Fruit fly (Drosophila melanogaster) whole organism, embryonic: ENCODE data around the gene AIMP2.

Experiments
- BtbVII ChIP-seq: fragments of 200-800 bp; sonication (Bioruptor generic); optimal IDR thresholded peaks from 3 replicates; lab custom pipeline; 2017; ENCODE audit warnings: missing biosample characterization, mild to moderate bottlenecking, missing genetic modification characterization
- CG1024 ChIP-seq: fragments of 200-800 bp; sonication (Bioruptor generic); IDR thresholded peaks from 2 replicates; pipeline ENCODE4 v1.3.6; 2022; ENCODE audit warnings: missing biosample characterization, missing genetic modification characterization
- CG10654 ChIP-seq: fragments of 200-800 bp; sonication (Bioruptor generic); optimal IDR thresholded peaks from 2 replicates; lab custom pipeline; 2016; ENCODE audit warnings: missing biosample characterization, missing genetic modification characterization
- CG12744 ChIP-seq: fragments of 200-800 bp; sonication (Bioruptor generic); optimal IDR thresholded peaks from 2 replicates; lab custom pipeline; 2016; ENCODE audit warnings: missing biosample characterization, missing genetic modification characterization
- CG14441 ChIP-seq: fragments of 200-800 bp; sonication (Bioruptor generic); IDR thresholded peaks from 2 replicates; pipeline ENCODE4 v1.3.6; 2022; ENCODE audit warnings: missing biosample characterization, missing genetic modification characterization
- CG14710 ChIP-seq: fragments of 200-800 bp; sonication (Bioruptor generic); optimal IDR thresholded peaks from 3 replicates; lab custom pipeline; 2019; ENCODE audit warnings: missing biosample characterization, mild to moderate bottlenecking, missing genetic modification characterization, moderate library complexity
- CG17359 ChIP-seq: fragments of 200-800 bp; sonication (Bioruptor generic); optimal IDR thresholded peaks from 3 replicates; lab custom pipeline; 2018; ENCODE audit warnings: missing biosample characterization, mild to moderate bottlenecking, missing genetic modification characterization, moderate library complexity
- CG30431 ChIP-seq: fragments of 200-800 bp; sonication (Bioruptor generic); optimal IDR thresholded peaks from 2 replicates; lab custom pipeline; 2017; ENCODE audit warnings: missing biosample characterization, missing genetic modification characterization
- CG3407 ChIP-seq: fragments of 200-800 bp; sonication (Bioruptor generic); optimal IDR thresholded peaks from 2 replicates; lab custom pipeline; 2018; ENCODE audit warnings: missing biosample characterization, mild to moderate bottlenecking, missing genetic modification characterization
- CG4328 ChIP-seq: fragments of 200-800 bp; sonication (Bioruptor generic); optimal IDR thresholded peaks from 3 replicates; lab custom pipeline; 2017; ENCODE audit warnings: missing biosample characterization, missing genetic modification reagents, missing genetic modification characterization
- CG43689 ChIP-seq: fragments of 200-800 bp; sonication (Bioruptor generic); IDR thresholded peaks from 2 replicates; pipeline ENCODE4 v1.3.6; 2022; ENCODE audit warnings: missing biosample characterization, missing genetic modification characterization
- CG5180 ChIP-seq: fragments of 200-800 bp; sonication (Bioruptor generic); optimal IDR thresholded peaks from 3 replicates; lab custom pipeline; 2017; ENCODE audit warnings: missing biosample characterization, missing genetic modification characterization, mild to moderate bottlenecking, moderate library complexity, missing genetic modification reagents
- CG9609 ChIP-seq: fragments of 200-800 bp; sonication (Bioruptor generic); optimal IDR thresholded peaks from 3 replicates; lab custom pipeline; 2016; ENCODE audit warnings: missing biosample characterization, missing genetic modification characterization
- D ChIP-seq, 2 experiments: fragments of 200-800 bp in 1 of 2; fragments of >200 bp in 1 of 2; sonication (Bioruptor generic) in 1 of 2; optimal IDR thresholded peaks; 2 replicates in 1 of 2; 3 replicates in 1 of 2; lab custom pipeline; 2017; ENCODE audit warnings: mild to moderate bottlenecking in 1 of 2, missing biosample characterization in 1 of 2, missing genetic modification characterization in 1 of 2, missing genetic modification reagents in 1 of 2
- D19A ChIP-seq: fragments of 200-800 bp; optimal IDR thresholded peaks from 3 replicates; lab custom pipeline; 2019; ENCODE audit warnings: missing biosample characterization, mild to moderate bottlenecking, missing genetic modification characterization, moderate library complexity
- Fer3 ChIP-seq: fragments of 200-800 bp; sonication (Bioruptor generic); optimal IDR thresholded peaks from 2 replicates; lab custom pipeline; 2018; ENCODE audit warnings: missing biosample characterization, mild to moderate bottlenecking, missing genetic modification characterization, moderate library complexity
- HHEX ChIP-seq: fragments of 200-800 bp; sonication (Bioruptor generic); optimal IDR thresholded peaks from 3 replicates; lab custom pipeline; 2017; ENCODE audit warnings: missing biosample characterization, mild to moderate bottlenecking, missing genetic modification characterization, missing genetic modification reagents
- Hr3 ChIP-seq: fragments of 200-800 bp; sonication (Bioruptor generic); optimal IDR thresholded peaks from 3 replicates; lab custom pipeline; 2016; ENCODE audit warnings: missing biosample characterization, missing genetic modification characterization
- Lpt ChIP-seq: fragments of >200 bp; optimal IDR thresholded peaks from 2 replicates; lab custom pipeline; 2018; ENCODE audit warnings: missing biosample characterization, missing genetic modification characterization
- Nf-YA ChIP-seq: fragments of 200-800 bp; sonication (Bioruptor generic); IDR thresholded peaks from 2 replicates; pipeline ENCODE4 v1.3.6; 2022; ENCODE audit warnings: missing biosample characterization, missing genetic modification characterization
- Optix ChIP-seq: fragments of 200-800 bp; sonication (Bioruptor generic); IDR thresholded peaks from 3 replicates; pipeline ENCODE4 v1.3.6; 2022; ENCODE audit warnings: missing biosample characterization, missing genetic modification characterization
- Poxn ChIP-seq: fragments of 200-800 bp; sonication (Bioruptor generic); IDR thresholded peaks from 2 replicates; pipeline ENCODE4 v1.3.6; 2022; ENCODE audit warnings: missing biosample characterization, missing genetic modification characterization
- Ravus ChIP-seq: fragments of 200-800 bp; sonication (Bioruptor generic); IDR thresholded peaks from 2 replicates; pipeline ENCODE4 v1.3.6; 2022; ENCODE audit warnings: missing biosample characterization, missing genetic modification characterization
- TFAM ChIP-seq: fragments of 200-800 bp; sonication (Bioruptor generic); optimal IDR thresholded peaks from 2 replicates; lab custom pipeline; 2017; ENCODE audit warnings: missing biosample characterization, missing genetic modification characterization, inconsistent platforms
- Taf1 ChIP-seq: fragments of 200-800 bp; sonication (Bioruptor generic); IDR thresholded peaks from 2 replicates; pipeline ENCODE4 v1.3.6; 2022; ENCODE audit warnings: missing biosample characterization, missing genetic modification characterization
- Xrp1 ChIP-seq: fragments of 200-800 bp; sonication (Bioruptor generic); IDR thresholded peaks from 2 replicates; pipeline ENCODE4 v1.3.6; 2022; ENCODE audit warnings: missing biosample characterization, missing genetic modification characterization
- abd-A ChIP-seq: fragments of 200-800 bp; sonication (Bioruptor generic); optimal IDR thresholded peaks from 3 replicates; lab custom pipeline; 2019; ENCODE audit warnings: missing biosample characterization, mild to moderate bottlenecking, missing genetic modification characterization, moderate library complexity
- az2 ChIP-seq: fragments of 200-800 bp; sonication (Bioruptor generic); optimal IDR thresholded peaks from 3 replicates; lab custom pipeline; 2016; ENCODE audit warnings: missing biosample characterization, missing genetic modification characterization
- bbx ChIP-seq: fragments of 200-800 bp; sonication (Bioruptor generic); IDR thresholded peaks from 2 replicates; pipeline ENCODE4 v1.3.6; 2022; ENCODE audit warnings: missing biosample characterization, missing genetic modification characterization; ENCODE audit not compliant: partially characterized antibody
- chm ChIP-seq: fragments of 200-800 bp; sonication (Bioruptor generic); IDR thresholded peaks from 2 replicates; pipeline ENCODE4 v1.3.6; 2022; ENCODE audit warnings: missing biosample characterization, missing genetic modification characterization
- chn ChIP-seq: fragments of 200-800 bp; sonication (Bioruptor generic); optimal IDR thresholded peaks from 2 replicates; lab custom pipeline; 2016; ENCODE audit warnings: missing biosample characterization, missing genetic modification characterization
- corto ChIP-seq: fragments of 200-800 bp; sonication (Bioruptor generic); optimal IDR thresholded peaks from 2 replicates; lab custom pipeline; 2016; ENCODE audit warnings: missing biosample characterization, mild to moderate bottlenecking, missing genetic modification characterization, moderate library complexity
- cwo ChIP-seq: fragments of 200-800 bp; sonication (Bioruptor generic); optimal IDR thresholded peaks from 3 replicates; lab custom pipeline; 2017; ENCODE audit warnings: missing biosample characterization, missing genetic modification characterization, mild to moderate bottlenecking, moderate library complexity, missing genetic modification reagents
- dati ChIP-seq: fragments of 200-800 bp; sonication (Bioruptor generic); IDR thresholded peaks from 2 replicates; pipeline ENCODE4 v1.3.6; 2022; ENCODE audit warnings: missing biosample characterization, missing genetic modification characterization
- emc ChIP-seq: fragments of 200-800 bp; sonication (Bioruptor generic); optimal IDR thresholded peaks from 2 replicates; lab custom pipeline; 2016; ENCODE audit warnings: missing biosample characterization, missing genetic modification characterization
- en ChIP-seq: fragments of 200-800 bp; sonication (Bioruptor generic); optimal IDR thresholded peaks from 2 replicates; lab custom pipeline; 2016; ENCODE audit warnings: missing biosample characterization, missing genetic modification characterization
- gcm2 ChIP-seq: fragments of 200-800 bp; sonication (Bioruptor generic); optimal IDR thresholded peaks from 2 replicates; lab custom pipeline; 2016; ENCODE audit warnings: missing biosample characterization, missing genetic modification characterization
- gro ChIP-seq: fragments of 200-800 bp; sonication (Bioruptor generic); optimal IDR thresholded peaks from 2 replicates; lab custom pipeline; 2016; ENCODE audit warnings: missing biosample characterization, missing genetic modification characterization
- kay ChIP-seq: fragments of 200-800 bp; sonication (Bioruptor generic); optimal IDR thresholded peaks from 2 replicates; lab custom pipeline; 2016; ENCODE audit warnings: missing biosample characterization, missing genetic modification characterization
- mirr ChIP-seq: fragments of 200-800 bp; sonication (Bioruptor generic); optimal IDR thresholded peaks from 3 replicates; lab custom pipeline; 2018; ENCODE audit warnings: missing biosample characterization, mild to moderate bottlenecking, missing genetic modification characterization
- nmo ChIP-seq: fragments of 200-800 bp; sonication (Bioruptor generic); optimal IDR thresholded peaks from 2 replicates; lab custom pipeline; 2018; ENCODE audit warnings: missing biosample characterization, mild to moderate bottlenecking, missing genetic modification characterization, moderate library complexity
- odd ChIP-seq: fragments of 200-800 bp; sonication (Bioruptor generic); optimal IDR thresholded peaks from 2 replicates; lab custom pipeline; 2017; ENCODE audit warnings: missing biosample characterization, mild to moderate bottlenecking, missing genetic modification characterization
- onecut ChIP-seq: fragments of 200-800 bp; sonication (Bioruptor generic); IDR thresholded peaks from 2 replicates; pipeline ENCODE4 v1.3.6; 2022; ENCODE audit warnings: missing biosample characterization, missing genetic modification characterization
- peb ChIP-seq: fragments of 200-800 bp; sonication (Bioruptor generic); IDR thresholded peaks from 2 replicates; pipeline ENCODE4 v1.3.6; 2022; ENCODE audit warnings: missing biosample characterization, missing genetic modification characterization
- repo ChIP-seq: fragments of 200-800 bp; sonication (Bioruptor generic); optimal IDR thresholded peaks from 2 replicates; lab custom pipeline; 2016; ENCODE audit warnings: missing biosample characterization, missing genetic modification characterization
- sd ChIP-seq: fragments of 200-800 bp; sonication (Bioruptor generic); optimal IDR thresholded peaks from 3 replicates; lab custom pipeline; 2018; ENCODE audit warnings: missing biosample characterization, mild to moderate bottlenecking, missing genetic modification characterization, moderate library complexity
- sob ChIP-seq: fragments of 200-800 bp; sonication (Bioruptor generic); IDR thresholded peaks from 2 replicates; pipeline ENCODE4 v1.3.6; 2022; ENCODE audit warnings: missing biosample characterization, missing genetic modification characterization
- tup ChIP-seq: fragments of 200-800 bp; sonication (Bioruptor generic); optimal IDR thresholded peaks from 2 replicates; lab custom pipeline; 2016; ENCODE audit warnings: missing biosample characterization, mild to moderate bottlenecking, missing genetic modification characterization, moderate library complexity
- wek ChIP-seq: fragments of 200-800 bp; sonication (Bioruptor generic); optimal IDR thresholded peaks from 3 replicates; lab custom pipeline; 2018; ENCODE audit warnings: missing biosample characterization, mild to moderate bottlenecking, missing genetic modification characterization, moderate library complexity
- z ChIP-seq: fragments of 200-800 bp; sonication (Bioruptor generic); IDR thresholded peaks from 3 replicates; pipeline ENCODE4 v1.3.6; 2022; ENCODE audit warnings: missing biosample characterization, missing genetic modification characterization

Gene AIMP2

dm6 chr3L:15566484-15566955 is 16.9 kb upstream of the AIMP2 start (continued):
- TF ChIP-seq corto, result no peak
- TF ChIP-seq D (optimal IDR thresholded peaks at IDR 0.05; lab: Kevin White, UChicago), result no peak
- TF ChIP-seq D (GFP tag; optimal IDR thresholded peaks at IDR 0.05; lab: Kevin White, UChicago), result no peak
- TF ChIP-seq az2 (GFP tag; lab: Kevin White, UChicago), result no peak
- peak; percentile 46 for TF ChIP-seq en (GFP tag; lab: Kevin White, UChicago)
- peak; percentile 51 for TF ChIP-seq CG12744 (GFP tag; lab: Kevin White, UChicago)
- TF ChIP-seq abd-A (tag; lab: Kevin White, UChicago), result no peak
- peak; percentile 80 for TF ChIP-seq CG4328 (GFP tag; lab: Kevin White, UChicago)
- TF ChIP-seq gcm2, result no peak
- peak; percentile 29 for TF ChIP-seq TFAM (GFP tag; lab: Kevin White, UChicago)
- TF ChIP-seq chm (GFP tag; lab: Robert Waterston, UW), result peak; percentile 73
- no peak for TF ChIP-seq dati
- no peak for TF ChIP-seq nmo
- TF ChIP-seq sob, result peak; percentile 64; the same call in 1 of the 2 replicates
- TF ChIP-seq Fer3 (tag; lab: Kevin White, UChicago), result peak; percentile 73
- peak; percentile 65 for TF ChIP-seq CG3407 (GFP tag; lab: Kevin White, UChicago)
- no peak for TF ChIP-seq Poxn (GFP tag; lab: Robert Waterston, UW)
- no peak for TF ChIP-seq CG1024
- 0 out of 2 replicates have a peak, but pooled peaks have one; percentile 45 for TF ChIP-seq Nf-YA (GFP tag; lab: Robert Waterston, UW)
- no peak for TF ChIP-seq z (GFP tag; lab: Robert Waterston, UW)
- peak; percentile 67 for TF ChIP-seq onecut
- no peak for TF ChIP-seq chn (GFP tag; lab: Kevin White, UChicago)
- peak; percentile 60; the same call in 1 of the 2 replicates for TF ChIP-seq CG14441
- peak; percentile 60 for TF ChIP-seq gro (GFP tag; lab: Kevin White, UChicago)
- no peak for TF ChIP-seq emc (GFP tag; lab: Kevin White, UChicago)
- peak; percentile 29 for TF ChIP-seq CG14710 (tag; lab: Kevin White, UChicago)
- peak; percentile 76 for TF ChIP-seq wek (GFP tag; lab: Kevin White, UChicago)
- peak; percentile 87 for TF ChIP-seq BtbVII
- TF ChIP-seq odd (GFP tag; lab: Kevin White, UChicago), result peak; percentile 90
- no peak for TF ChIP-seq Optix
- TF ChIP-seq cwo (GFP tag; lab: Kevin White, UChicago), result peak; percentile 78
- no peak; the same call in 1 of the 2 replicates for TF ChIP-seq peb (GFP tag; lab: Robert Waterston, UW)
- TF ChIP-seq tup (GFP tag; lab: Kevin White, UChicago), result no peak
- no peak for TF ChIP-seq CG17359 (tag; lab: Kevin White, UChicago)
- no peak for TF ChIP-seq kay (GFP tag; lab: Kevin White, UChicago)
- no peak for TF ChIP-seq repo (GFP tag; lab: Kevin White, UChicago)
- peak; percentile 36 for TF ChIP-seq CG30431 (GFP tag; lab: Kevin White, UChicago)
- TF ChIP-seq D19A (tag; lab: Kevin White, UChicago), result no peak
- no peak for TF ChIP-seq Taf1 (GFP tag; lab: Robert Waterston, UW)
- TF ChIP-seq CG10654 (GFP tag; lab: Kevin White, UChicago), result peak; percentile 26
- TF ChIP-seq Lpt (GFP tag; lab: Kevin White, UChicago), result no peak
- peak; percentile 94 for TF ChIP-seq mirr (GFP tag; lab: Kevin White, UChicago)
- TF ChIP-seq sd, result peak; percentile 79
- TF ChIP-seq Xrp1 (GFP tag; lab: Robert Waterston, UW), result peak; percentile 70
- TF ChIP-seq CG9609 (GFP tag; lab: Kevin White, UChicago), result no peak
- TF ChIP-seq Ravus (GFP tag; lab: Robert Waterston, UW), result no peak
- no peak for TF ChIP-seq Hr3
- no peak; the same call in 1 of the 2 replicates for TF ChIP-seq CG43689 (GFP tag; lab: Robert Waterston, UW)
- peak; percentile 90 for TF ChIP-seq HHEX (GFP tag; lab: Kevin White, UChicago)
- TF ChIP-seq bbx (GFP tag; lab: Robert Waterston, UW), result no peak
- peak; percentile 71 for TF ChIP-seq CG5180 (GFP tag; lab: Kevin White, UChicago)
